Fruit fly (Drosophila melanogaster): ENCODE data around the gene CG43799.

Gene CG43799

dm6 chr2L:7222829-7223272, 4.7 kb upstream of the CG43799 start, which contains the start of gene mEFG1:
mEFG1 (minus strand) TSS chr2L:7223081.
- TF ChIP-seq CG4318 (GFP tag; optimal IDR thresholded peaks at IDR 0.05) (no peak), CG10669 (GFP tag; optimal IDR thresholded peaks at IDR 0.05) (no peak), CG3032 (tag; optimal IDR thresholded peaks at IDR 0.05) (no peak)

dm6 chr2L:7226587-7226986, 947 bp upstream of the CG43799 start:
- TF ChIP-seq Gug (GFP tag; IDR thresholded peaks at IDR 0.05): no peak
- peak; percentile 87 for TF ChIP-seq CG6808 (GFP tag; optimal IDR thresholded peaks at IDR 0.05)

dm6 chr2L:7232713-7233112, 5.2 kb downstream of the CG43799 start, which contains the start of gene CG43800:
CG43800 (minus strand) TSS chr2L:7232813.
- no peak for TF ChIP-seq salr (GFP tag; optimal IDR thresholded peaks at IDR 0.05)
- TF ChIP-seq fkh (GFP tag; optimal IDR thresholded peaks at IDR 0.05): no peak
- TF ChIP-seq Ets21C (GFP tag; optimal IDR thresholded peaks at IDR 0.05): no peak
- TF ChIP-seq CG6792 (GFP tag; optimal IDR thresholded peaks at IDR 0.05): no peak
- TF ChIP-seq CG34406 (GFP tag; optimal IDR thresholded peaks at IDR 0.05): no peak
- TF ChIP-seq fd85E (GFP tag; optimal IDR thresholded peaks at IDR 0.05): no peak
- TF ChIP-seq CG8119 (GFP tag; IDR thresholded peaks at IDR 0.05): no peak
- TF ChIP-seq CG1621 (tag; optimal IDR thresholded peaks at IDR 0.05): no peak
- no peak for TF ChIP-seq CG3919 (GFP tag; optimal IDR thresholded peaks at IDR 0.05)
- no peak for TF ChIP-seq CG16779 (tag; optimal IDR thresholded peaks at IDR 0.05)
- no peak for TF ChIP-seq Eip75B (GFP tag; optimal IDR thresholded peaks at IDR 0.05)
- TF ChIP-seq dac (GFP tag; optimal IDR thresholded peaks at IDR 0.05): no peak
- TF ChIP-seq Ets96B (tag; optimal IDR thresholded peaks at IDR 0.05): no peak

- TF ChIP-seq fkh (GFP tag; optimal IDR thresholded peaks at IDR 0.05) (peak; percentile 95), Ets21C (GFP tag; optimal IDR thresholded peaks at IDR 0.05) (no peak), vri (GFP tag; optimal IDR thresholded peaks at IDR 0.05) (peak; percentile 87), topi (GFP tag; optimal IDR thresholded peaks at IDR 0.05) (peak; percentile 17), esn (GFP tag; optimal IDR thresholded peaks at IDR 0.05) (peak; percentile 9), svp (GFP tag) (peak; percentile 55), Met (GFP tag; optimal IDR thresholded peaks at IDR 0.05) (peak; percentile 16), Sox102F (GFP tag; optimal IDR thresholded peaks at IDR 0.05) (peak; percentile 30), CG6163 (GFP tag; IDR thresholded peaks at IDR 0.05) (no peak)
Observed at dm6 chr2L:7239310-7239709, 11.8 kb downstream of the CG43799 start.

dm6 chr2L:7240311-7240710, 12.8 kb downstream of the CG43799 start:
- no peak for TF ChIP-seq Smox (GFP tag; optimal IDR thresholded peaks at IDR 0.05)
- TF ChIP-seq CG16779 (tag; optimal IDR thresholded peaks at IDR 0.05): no peak
- TF ChIP-seq vri (GFP tag; optimal IDR thresholded peaks at IDR 0.05): peak; percentile 2
- TF ChIP-seq CG8632 (GFP tag; optimal IDR thresholded peaks at IDR 0.05): no peak
- peak in 1 of 2 experiments; percentile 11 for TF ChIP-seq ss (GFP tag; optimal IDR thresholded peaks at IDR 0.05)

dm6 chr2L:7240964-7241363, 13.4 kb downstream of the CG43799 start:
- TF ChIP-seq CG16779 (tag; optimal IDR thresholded peaks at IDR 0.05): no peak
- TF ChIP-seq Eip78C (GFP tag): peak; percentile 42
- TF ChIP-seq fkh (GFP tag; optimal IDR thresholded peaks at IDR 0.05): peak; percentile 33

dm6 chr2L:7241499-7241898, 14.0 kb downstream of the CG43799 start:
- TF ChIP-seq net (GFP tag; optimal IDR thresholded peaks at IDR 0.05) (no peak), CG4318 (GFP tag; optimal IDR thresholded peaks at IDR 0.05) (no peak), CG34406 (GFP tag; optimal IDR thresholded peaks at IDR 0.05) (no peak), CG10631 (GFP tag; optimal IDR thresholded peaks at IDR 0.05) (no peak), CG6854 (GFP tag; optimal IDR thresholded peaks at IDR 0.05) (no peak), pdm3 (GFP tag; optimal IDR thresholded peaks at IDR 0.05) (no peak), Blimp-1 (GFP tag; optimal IDR thresholded peaks at IDR 0.05) (no peak), CG3919 (GFP tag; optimal IDR thresholded peaks at IDR 0.05) (no peak), Met (GFP tag; optimal IDR thresholded peaks at IDR 0.05) (no peak), lz (GFP tag; optimal IDR thresholded peaks at IDR 0.05) (no peak), CG10669 (GFP tag; optimal IDR thresholded peaks at IDR 0.05) (no peak), CG15336 (GFP tag; IDR thresholded peaks at IDR 0.05) (no peak)
